Fruit fly (Drosophila melanogaster) whole organism, embryonic: ENCODE results near the gene Sf3b3.

ENCODE experiments used
- Adf1 ChIP-seq: fragments of 200-800 bp; sonication (Bioruptor generic); IDR thresholded peaks from 2 replicates; pipeline ENCODE4 v1.3.6; 2022; ENCODE audit warnings: missing biosample characterization, missing genetic modification characterization
- CG11398 ChIP-seq: fragments of 200-800 bp; sonication (Bioruptor generic); optimal IDR thresholded peaks from 2 replicates; lab custom pipeline; 2016; ENCODE audit warnings: missing biosample characterization, missing genetic modification characterization
- CG2199 ChIP-seq: fragments of 200-800 bp; sonication (Bioruptor generic); IDR thresholded peaks from 3 replicates; pipeline ENCODE4 v1.3.6; 2022; ENCODE audit warnings: missing biosample characterization, missing genetic modification characterization
- CG32532 ChIP-seq: fragments of 200-800 bp; sonication (Bioruptor generic); IDR thresholded peaks from 2 replicates; pipeline ENCODE4 v1.3.6; 2022; ENCODE audit warnings: missing biosample characterization, missing genetic modification characterization
- CG32772 ChIP-seq: fragments of 200-800 bp; sonication (Bioruptor generic); IDR thresholded peaks from 2 replicates; pipeline ENCODE4 v1.3.6; 2022; ENCODE audit warnings: missing biosample characterization, missing genetic modification characterization
- CG7987 ChIP-seq: fragments of 200-800 bp; sonication (Bioruptor generic); optimal IDR thresholded peaks from 2 replicates; lab custom pipeline; 2018; ENCODE audit warnings: missing biosample characterization, mild to moderate bottlenecking, missing genetic modification characterization, moderate library complexity
- HLH3B ChIP-seq: fragments of 200-800 bp; sonication (Bioruptor generic); IDR thresholded peaks from 2 replicates; pipeline ENCODE4 v1.3.6; 2022; ENCODE audit warnings: missing biosample characterization, missing genetic modification characterization
- HLH54F ChIP-seq: fragments of 200-800 bp; sonication (Bioruptor generic); optimal IDR thresholded peaks from 3 replicates; lab custom pipeline; 2016; ENCODE audit warnings: missing biosample characterization, missing genetic modification characterization
- Lim3 ChIP-seq: fragments of 200-800 bp; sonication (Bioruptor generic); IDR thresholded peaks from 2 replicates; pipeline ENCODE4 v1.3.6; 2022; ENCODE audit warnings: missing biosample characterization, missing genetic modification characterization
- dimm ChIP-seq: fragments of 200-800 bp; sonication (Bioruptor generic); IDR thresholded peaks from 2 replicates; pipeline ENCODE4 v1.3.6; 2022; ENCODE audit warnings: missing biosample characterization, missing genetic modification characterization

DNA sequence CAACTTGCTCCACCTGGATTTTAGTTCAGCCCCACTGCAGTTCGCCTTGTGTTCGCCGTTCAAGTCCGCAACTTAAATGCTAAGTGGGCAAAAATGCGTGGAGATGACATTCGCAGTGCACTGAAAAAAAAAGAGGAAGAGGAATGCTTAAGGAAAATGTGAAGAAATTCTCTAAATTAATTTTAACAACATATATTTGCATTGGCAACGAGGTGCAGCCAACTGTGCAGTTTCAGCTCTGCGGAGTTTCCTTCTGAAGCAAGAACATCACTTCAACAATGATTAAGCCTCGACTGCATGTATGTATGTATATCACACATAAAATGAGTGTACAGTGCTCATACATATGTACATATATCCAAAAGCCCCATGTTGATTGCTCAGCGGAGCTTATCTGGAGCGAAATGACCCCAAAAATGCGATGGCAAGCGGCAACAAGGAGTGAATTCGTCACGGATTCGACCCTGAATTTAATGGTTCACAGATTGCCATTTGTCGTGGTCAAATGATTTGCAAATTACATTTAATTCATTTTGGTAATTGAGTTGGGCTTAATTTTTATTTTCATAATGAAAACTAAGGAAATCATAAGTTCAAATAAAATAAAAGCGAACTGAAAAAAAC lies 12.1 kb downstream of the Sf3b3 start:
- no peak for TF ChIP-seq HLH54F (GFP tag; lab: Kevin White, UChicago)
- TF ChIP-seq CG2199: no peak
- no peak for TF ChIP-seq HLH3B (GFP tag; lab: Robert Waterston, UW)
- TF ChIP-seq Lim3 (GFP tag; lab: Robert Waterston, UW): no peak
- TF ChIP-seq CG11398 (GFP tag; lab: Kevin White, UChicago): no peak
- no peak for TF ChIP-seq CG32772 (GFP tag; lab: Robert Waterston, UW)
- no peak for TF ChIP-seq dimm (GFP tag; lab: Robert Waterston, UW)
- no peak for TF ChIP-seq CG7987
- TF ChIP-seq CG32532 (GFP tag; lab: Robert Waterston, UW): no peak
- no peak for TF ChIP-seq Adf1 (GFP tag; lab: Robert Waterston, UW)
